Worm (Caenorhabditis elegans) whole organism, L2 larva: ENCODE measurements around the gene F58F12.12.
A peak's percentile ranks its signal among the peaks of the same experiment; 100 is the strongest.

Experiments used
- C34F6.9 ChIP-seq: fragments of 150-350 bp; optimal IDR thresholded peaks from 2 replicates; lab custom pipeline; 2014; ENCODE audit warnings: missing biosample characterization, missing genetic modification characterization
- F13H6.1 ChIP-seq: sonication (generic microtip); optimal IDR thresholded peaks from 2 replicates; lab custom pipeline; 2016; ENCODE audit warnings: missing genetic modification characterization, missing compliant biosample characterization
- R02D3.7 ChIP-seq: fragments of 150-350 bp; optimal IDR thresholded peaks from 2 replicates; lab custom pipeline; 2014; ENCODE audit warnings: missing biosample characterization, missing genetic modification characterization
- Y55F3AM.14 ChIP-seq: fragments of 200-800 bp; sonication (Bioruptor generic); optimal IDR thresholded peaks from 2 replicates; lab custom pipeline; 2018; ENCODE audit warnings: mild to moderate bottlenecking, missing genetic modification characterization, missing compliant biosample characterization
- ZK546.5 ChIP-seq: sonication (generic microtip); optimal IDR thresholded peaks from 2 replicates; lab custom pipeline; 2017; ENCODE audit warnings: missing biosample characterization, missing genetic modification characterization
- alr-1 ChIP-seq: fragments of 150-350 bp; optimal IDR thresholded peaks from 2 replicates; lab custom pipeline; 2014; ENCODE audit warnings: missing biosample characterization, missing genetic modification characterization
- aly-2 ChIP-seq: fragments of 150-350 bp; optimal IDR thresholded peaks from 2 replicates; lab custom pipeline; 2014; ENCODE audit warnings: missing biosample characterization, missing genetic modification characterization
- ama-1 ChIP-seq: fragments of 150-350 bp; optimal IDR thresholded peaks from 2 replicates; lab custom pipeline; 2018; ENCODE audit warnings: inconsistent platforms
- blmp-1 ChIP-seq: sonication (generic microtip); optimal IDR thresholded peaks from 2 replicates; lab custom pipeline; 2017; ENCODE audit warnings: missing genetic modification characterization, mild to moderate bottlenecking, missing compliant biosample characterization, antibody characterized with exemption, moderate library complexity; ENCODE audit not compliant: insufficient read depth
- ceh-16 ChIP-seq: fragments of 150-350 bp; optimal IDR thresholded peaks from 2 replicates; lab custom pipeline; 2014; ENCODE audit warnings: missing biosample characterization, missing genetic modification characterization
- ceh-82 ChIP-seq: fragments of 150-350 bp; optimal IDR thresholded peaks from 2 replicates; lab custom pipeline; 2014; ENCODE audit warnings: missing biosample characterization, missing genetic modification characterization
- crh-2 ChIP-seq: sonication (generic microtip); optimal IDR thresholded peaks from 2 replicates; lab custom pipeline; 2017; ENCODE audit warnings: missing biosample characterization, missing genetic modification characterization
- dmd-4 ChIP-seq: sonication (generic microtip); optimal IDR thresholded peaks from 2 replicates; lab custom pipeline; 2017; ENCODE audit warnings: missing biosample characterization, missing genetic modification characterization
- egl-27 ChIP-seq: sonication (generic microtip); optimal IDR thresholded peaks from 3 replicates; lab custom pipeline; 2017; ENCODE audit warnings: missing biosample characterization, missing genetic modification reagents, missing genetic modification characterization
- elt-1 ChIP-seq: fragments of 150-350 bp; optimal IDR thresholded peaks from 2 replicates; lab custom pipeline; 2014; ENCODE audit warnings: missing biosample characterization, missing genetic modification characterization
- fos-1 ChIP-seq: fragments of 150-350 bp; optimal IDR thresholded peaks from 2 replicates; lab custom pipeline; 2014; ENCODE audit warnings: missing biosample characterization, missing genetic modification characterization
- gmeb-1 ChIP-seq: fragments of 150-350 bp; optimal IDR thresholded peaks from 2 replicates; lab custom pipeline; 2014; ENCODE audit warnings: missing biosample characterization, missing genetic modification characterization
- lin-11 ChIP-seq: fragments of 150-350 bp; sonication (generic microtip); optimal IDR thresholded peaks from 2 replicates; lab custom pipeline; 2014; ENCODE audit warnings: missing biosample characterization, missing genetic modification characterization, inconsistent platforms, mixed read lengths
- lin-13 ChIP-seq: fragments of 150-350 bp; optimal IDR thresholded peaks from 2 replicates; lab custom pipeline; 2014; ENCODE audit warnings: missing biosample characterization, missing genetic modification reagents, missing genetic modification characterization
- lsy-2 ChIP-seq, 2 experiments: fragments of 150-350 bp in 1 of 2; sonication (generic microtip) in 1 of 2; optimal IDR thresholded peaks; 2 replicates each; lab custom pipeline; 2014 to 2017; ENCODE audit warnings: missing biosample characterization in 2 of 2, missing genetic modification characterization in 2 of 2
- mbf-1 ChIP-seq: sonication (generic microtip); optimal IDR thresholded peaks from 2 replicates; lab custom pipeline; 2017; ENCODE audit warnings: missing biosample characterization, missing genetic modification characterization
- mdl-1 ChIP-seq, 2 experiments: fragments of 150-350 bp in 1 of 2; sonication (generic microtip) in 1 of 2; optimal IDR thresholded peaks; 2 replicates each; lab custom pipeline; 2017; ENCODE audit warnings: missing biosample characterization in 2 of 2, missing genetic modification characterization in 2 of 2
- nhr-10 ChIP-seq: sonication (generic microtip); optimal IDR thresholded peaks from 2 replicates; lab custom pipeline; 2017; ENCODE audit warnings: missing biosample characterization, missing genetic modification characterization
- nhr-11 ChIP-seq: fragments of 150-350 bp; optimal IDR thresholded peaks from 2 replicates; lab custom pipeline; 2014; ENCODE audit warnings: missing biosample characterization, missing genetic modification characterization
- nhr-129 ChIP-seq: fragments of 150-350 bp; optimal IDR thresholded peaks from 2 replicates; lab custom pipeline; 2014; ENCODE audit warnings: missing biosample characterization, missing genetic modification characterization
- nhr-21 ChIP-seq: fragments of 150-350 bp; optimal IDR thresholded peaks from 2 replicates; lab custom pipeline; 2014; ENCODE audit warnings: missing biosample characterization, missing genetic modification characterization
- nhr-23 ChIP-seq: fragments of 150-350 bp; optimal IDR thresholded peaks from 2 replicates; lab custom pipeline; 2014; ENCODE audit warnings: missing biosample characterization, missing genetic modification reagents, missing genetic modification characterization
- nhr-237 ChIP-seq: fragments of 150-350 bp; optimal IDR thresholded peaks from 2 replicates; lab custom pipeline; 2014; ENCODE audit warnings: missing biosample characterization, missing genetic modification characterization
- nhr-25 ChIP-seq: fragments of 150-350 bp; sonication (generic microtip); optimal IDR thresholded peaks from 3 replicates; lab custom pipeline; 2014; ENCODE audit warnings: missing biosample characterization, missing genetic modification characterization
- nhr-6 ChIP-seq: fragments of 150-350 bp; optimal IDR thresholded peaks from 2 replicates; lab custom pipeline; 2014; ENCODE audit warnings: missing biosample characterization, missing genetic modification characterization
- peb-1 ChIP-seq: fragments of 150-350 bp; optimal IDR thresholded peaks from 2 replicates; lab custom pipeline; 2014; ENCODE audit warnings: missing biosample characterization, missing genetic modification characterization
- sem-4 ChIP-seq: fragments of 150-350 bp; optimal IDR thresholded peaks from 2 replicates; lab custom pipeline; 2014; ENCODE audit warnings: missing biosample characterization, missing genetic modification reagents, missing genetic modification characterization
- skn-1 ChIP-seq: sonication (generic microtip); optimal IDR thresholded peaks from 2 replicates; lab custom pipeline; 2017; ENCODE audit warnings: missing biosample characterization, missing genetic modification characterization
- sma-3 ChIP-seq: sonication (generic microtip); optimal IDR thresholded peaks from 2 replicates; lab custom pipeline; 2016; ENCODE audit warnings: missing genetic modification reagents, missing genetic modification characterization, missing compliant biosample characterization
- sma-9 ChIP-seq, 2 experiments: fragments of 150-350 bp in 1 of 2; sonication (generic microtip) in 1 of 2; optimal IDR thresholded peaks; 2 replicates each; lab custom pipeline; 2014 to 2016; ENCODE audit warnings: missing genetic modification characterization in 2 of 2, mild to moderate bottlenecking in 1 of 2, missing biosample characterization in 1 of 2, missing compliant biosample characterization in 1 of 2, missing genetic modification reagents in 1 of 2, moderate library complexity in 1 of 2
- snpc-4 ChIP-seq: fragments of 150-350 bp; optimal IDR thresholded peaks from 2 replicates; lab custom pipeline; 2014; ENCODE audit warnings: missing biosample characterization, missing genetic modification characterization
- unc-39 ChIP-seq: fragments of 150-350 bp; optimal IDR thresholded peaks from 2 replicates; lab custom pipeline; 2014; ENCODE audit warnings: missing biosample characterization, missing genetic modification characterization
- unc-55 ChIP-seq: fragments of 150-350 bp; sonication (generic microtip); optimal IDR thresholded peaks from 3 replicates; lab custom pipeline; 2014; ENCODE audit warnings: missing biosample characterization, missing genetic modification reagents, missing genetic modification characterization
- unc-62 ChIP-seq: fragments of 150-350 bp; optimal IDR thresholded peaks from 2 replicates; lab custom pipeline; 2014; ENCODE audit warnings: missing biosample characterization, missing genetic modification reagents, missing genetic modification characterization
- zag-1 ChIP-seq: fragments of 150-350 bp; optimal IDR thresholded peaks from 2 replicates; lab custom pipeline; 2014; ENCODE audit warnings: missing biosample characterization, missing genetic modification characterization
- ztf-11 ChIP-seq: sonication (generic microtip); optimal IDR thresholded peaks from 2 replicates; lab custom pipeline; 2017; ENCODE audit warnings: missing biosample characterization, missing genetic modification characterization
- ztf-4 ChIP-seq: fragments of 150-350 bp; optimal IDR thresholded peaks from 2 replicates; lab custom pipeline; 2014; ENCODE audit warnings: missing biosample characterization, missing genetic modification characterization

F58F12.12 gene

ce11 chrII:6346551-6347079 is 34.4 kb upstream of the F58F12.12 start (continued):
- TF ChIP-seq lin-11 = no peak
- TF ChIP-seq lsy-2 (tag; optimal IDR thresholded peaks at IDR 0.05; lab: Kevin White, UChicago) = peak; percentile 37 to 83
- TF ChIP-seq snpc-4 (tag; lab: Kevin White, UChicago) = no peak
- TF ChIP-seq unc-39 = no peak
- peak; percentile 89 for TF ChIP-seq nhr-129 (tag; lab: Kevin White, UChicago)
- TF ChIP-seq ZK546.5 (tag; lab: Kevin White, UChicago) = no peak
- no peak for TF ChIP-seq mbf-1
- no peak for TF ChIP-seq ceh-82
- no peak for TF ChIP-seq mdl-1 (tag; optimal IDR thresholded peaks at IDR 0.05; lab: Kevin White, UChicago)

- TF ChIP-seq sma-3 (GFP tag; lab: Kevin White, UChicago) (peak; percentile 35), blmp-1 (tag; lab: Kevin White, UChicago) (peak; percentile 83), lin-13 (GFP tag; lab: Kevin White, UChicago) (peak; percentile 15), snpc-4 (tag; lab: Kevin White, UChicago) (no peak), crh-2 (peak; percentile 51), lsy-2 (tag; optimal IDR thresholded peaks at IDR 0.05; lab: Kevin White, UChicago) (peak; percentile 36 to 59), nhr-10 (no peak), dmd-4 (tag; lab: Kevin White, UChicago) (no peak), lin-11 (peak; percentile 60), mbf-1 (no peak), unc-62 (GFP tag; lab: Kevin White, UChicago) (peak; percentile 14), nhr-25 (tag; lab: Kevin White, UChicago) (peak; percentile 55), Y55F3AM.14 (peak; percentile 36), nhr-129 (tag; lab: Kevin White, UChicago) (peak; percentile 91), C34F6.9 (peak; percentile 81), sem-4 (tag; lab: Kevin White, UChicago) (peak; percentile 9), nhr-6 (peak; percentile 48), sma-9 (GFP tag; optimal IDR thresholded peaks at IDR 0.05; lab: Kevin White, UChicago) (peak; percentile 51), sma-9 (tag; optimal IDR thresholded peaks at IDR 0.05; lab: Kevin White, UChicago) (no peak), ceh-82 (peak; percentile 28), zag-1 (tag; lab: Kevin White, UChicago) (peak; percentile 71), ZK546.5 (tag; lab: Kevin White, UChicago) (no peak), skn-1 (tag; lab: Kevin White, UChicago) (no peak), nhr-21 (tag; lab: Kevin White, UChicago) (peak; percentile 50), egl-27 (tag; lab: Kevin White, UChicago) (peak; percentile 45), ama-1 (lab: Kevin White, UChicago) (peak; percentile 97), unc-55 (GFP tag; lab: Kevin White, UChicago) (peak; percentile 68), fos-1 (peak; percentile 55), peb-1 (tag; lab: Kevin White, UChicago) (no peak), mdl-1 (tag; optimal IDR thresholded peaks at IDR 0.05; lab: Kevin White, UChicago) (peak; percentile 14 to 25)
Observed at ce11 chrII:6347341-6348118, 33.4 kb upstream of the F58F12.12 start, which contains the start of gene lgg-1. Gene lgg-1, minus strand, starts transcription at chrII:6347719.

DNA sequence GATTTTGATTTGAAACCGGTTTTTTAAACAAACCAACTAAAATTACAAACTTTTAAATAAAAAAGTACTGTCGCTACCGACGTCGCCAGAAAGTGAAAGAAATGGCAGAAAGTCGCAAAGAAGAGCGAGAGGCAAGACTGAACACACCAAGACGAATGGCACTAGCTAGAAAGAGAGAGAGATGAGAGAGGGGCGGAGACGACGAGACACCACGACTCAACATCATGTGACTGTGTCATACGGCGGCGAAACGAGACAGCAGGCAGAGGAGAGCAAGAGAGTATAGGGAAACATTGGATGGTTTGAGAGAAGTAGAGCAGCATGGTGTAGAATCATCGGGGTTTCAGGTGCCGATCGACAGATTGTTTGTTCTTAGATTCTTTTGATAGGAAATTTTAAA is 32.6 kb upstream of the F58F12.12 start:
- TF ChIP-seq alr-1 (tag; lab: Kevin White, UChicago) (no peak), ceh-16 (tag; lab: Kevin White, UChicago) (peak; percentile 84), blmp-1 (tag; lab: Kevin White, UChicago) (peak; percentile 90), nhr-237 (tag; lab: Kevin White, UChicago) (peak; percentile 61), lsy-2 (tag; optimal IDR thresholded peaks at IDR 0.05; lab: Kevin White, UChicago) (peak; percentile 72 to 92), crh-2 (peak; percentile 96), nhr-21 (tag; lab: Kevin White, UChicago) (peak; percentile 92), mbf-1 (no peak), R02D3.7 (tag; lab: Kevin White, UChicago) (no peak), ztf-11 (tag; lab: Kevin White, UChicago) (no peak), elt-1 (peak; percentile 66), fos-1 (peak; percentile 92), ceh-82 (peak; percentile 44), C34F6.9 (peak; percentile 98), lin-11 (peak; percentile 82), unc-55 (GFP tag; lab: Kevin White, UChicago) (peak; percentile 89), peb-1 (tag; lab: Kevin White, UChicago) (no peak), nhr-23 (no peak), nhr-11 (tag; lab: Kevin White, UChicago) (no peak), unc-39 (no peak), aly-2 (tag; lab: Kevin White, UChicago) (no peak), egl-27 (tag; lab: Kevin White, UChicago) (peak; percentile 84), nhr-10 (peak; percentile 56), ama-1 (lab: Kevin White, UChicago) (peak; percentile 99), gmeb-1 (tag; lab: Kevin White, UChicago) (peak; percentile 83), zag-1 (tag; lab: Kevin White, UChicago) (peak; percentile 58), ztf-4 (tag; lab: Kevin White, UChicago) (peak; percentile 89), nhr-129 (tag; lab: Kevin White, UChicago) (peak; percentile 95), sma-9 (GFP tag; optimal IDR thresholded peaks at IDR 0.05; lab: Kevin White, UChicago) (peak; percentile 96), sma-9 (tag; optimal IDR thresholded peaks at IDR 0.05; lab: Kevin White, UChicago) (no peak), nhr-25 (tag; lab: Kevin White, UChicago) (peak; percentile 96), sma-3 (GFP tag; lab: Kevin White, UChicago) (peak; percentile 95), nhr-6 (peak; percentile 65), F13H6.1 (tag; lab: Kevin White, UChicago) (peak; percentile 95), snpc-4 (tag; lab: Kevin White, UChicago) (peak; percentile 47), Y55F3AM.14 (peak; percentile 56), mdl-1 (tag; optimal IDR thresholded peaks at IDR 0.05; lab: Kevin White, UChicago) (peak; percentile 56 to 87)
